Fruit fly (Drosophila melanogaster): ENCODE results near the gene CG5390.

Gene CG5390

dm6 chr2L:10266511-10266910, 39.9 kb downstream of the CG5390 start, which contains the start of gene CG4953:
Gene CG4953 (plus strand): TSS chr2L:10266703.
- no peak for TF ChIP-seq EcR (GFP tag; optimal IDR thresholded peaks at IDR 0.05)
- no peak for TF ChIP-seq CG4496 (GFP tag; IDR thresholded peaks at IDR 0.05)
- TF ChIP-seq Pif1B (GFP tag; optimal IDR thresholded peaks at IDR 0.05), result no peak
- no peak for TF ChIP-seq CG9948 (tag; optimal IDR thresholded peaks at IDR 0.05)
- TF ChIP-seq D1 (tag; optimal IDR thresholded peaks at IDR 0.05), result no peak
- no peak for TF ChIP-seq CG10348 (GFP tag; IDR thresholded peaks at IDR 0.05)
- no peak for TF ChIP-seq CG32121 (GFP tag; IDR thresholded peaks at IDR 0.05)

- TF ChIP-seq Pif1B (GFP tag; optimal IDR thresholded peaks at IDR 0.05), result no peak
- TF ChIP-seq rn (GFP tag; IDR thresholded peaks at IDR 0.05), result no peak
- TF ChIP-seq CG32121 (GFP tag; IDR thresholded peaks at IDR 0.05), result no peak
- TF ChIP-seq CG17806 (tag; optimal IDR thresholded peaks at IDR 0.05), result no peak
- no peak for TF ChIP-seq CG15710 (tag; optimal IDR thresholded peaks at IDR 0.05)
- TF ChIP-seq CG14655 (GFP tag; optimal IDR thresholded peaks at IDR 0.05), result no peak
- no peak for TF ChIP-seq D1 (tag; optimal IDR thresholded peaks at IDR 0.05)
- no peak for TF ChIP-seq Ets98B (GFP tag; IDR thresholded peaks at IDR 0.05)
These were observed 41.3 kb downstream of the CG5390 start, which contains the start of gene Mob3 for dm6 chr2L:10265129-10265528. Gene Mob3 (plus strand): TSS chr2L:10265336.

- no peak for TF ChIP-seq CG34367 (tag; optimal IDR thresholded peaks at IDR 0.05)
- no peak for TF ChIP-seq CG15710 (tag; optimal IDR thresholded peaks at IDR 0.05)
- TF ChIP-seq Snoo (tag; optimal IDR thresholded peaks at IDR 0.05), result peak; percentile 8
- no peak for TF ChIP-seq Pif1B (GFP tag; optimal IDR thresholded peaks at IDR 0.05)
- no peak for TF ChIP-seq D1 (tag; optimal IDR thresholded peaks at IDR 0.05)
- TF ChIP-seq CG10348 (GFP tag; IDR thresholded peaks at IDR 0.05), result no peak
- no peak for TF ChIP-seq Pif1A (GFP tag; optimal IDR thresholded peaks at IDR 0.05)
These were observed 42.4 kb downstream of the CG5390 start, which contains the start of gene REPTOR-BP for dm6 chr2L:10263830-10264634. Gene REPTOR-BP (plus strand): TSS chr2L:10264125.

- TF ChIP-seq CG13204 (GFP tag; optimal IDR thresholded peaks at IDR 0.05), result no peak
- peak; percentile 8 for TF ChIP-seq CG15710 (tag; optimal IDR thresholded peaks at IDR 0.05)
These were observed 43.0 kb downstream of the CG5390 start, which contains the start of gene Rsf1 for dm6 chr2L:10263343-10263744. Gene Rsf1 (minus strand): TSS chr2L:10263554.

dm6 chr2L:10261774-10262173, 44.6 kb downstream of the CG5390 start:
- TF ChIP-seq D1 (tag; optimal IDR thresholded peaks at IDR 0.05) (no peak), CG17806 (tag; optimal IDR thresholded peaks at IDR 0.05) (no peak), Ets98B (GFP tag; IDR thresholded peaks at IDR 0.05) (no peak), CG14655 (GFP tag; optimal IDR thresholded peaks at IDR 0.05) (no peak), Pif1A (GFP tag; optimal IDR thresholded peaks at IDR 0.05) (no peak), CG34367 (tag; optimal IDR thresholded peaks at IDR 0.05) (no peak), CG13204 (GFP tag; optimal IDR thresholded peaks at IDR 0.05) (no peak), rn (GFP tag; IDR thresholded peaks at IDR 0.05) (no peak), EcR (GFP tag; optimal IDR thresholded peaks at IDR 0.05) (no peak), CG8159 (tag; optimal IDR thresholded peaks at IDR 0.05) (no peak), gl (tag; optimal IDR thresholded peaks at IDR 0.05) (no peak), CG9948 (tag; optimal IDR thresholded peaks at IDR 0.05) (no peak), CG15710 (tag; optimal IDR thresholded peaks at IDR 0.05) (no peak)

dm6 chr2L:10260750-10261493, 45.5 kb downstream of the CG5390 start, which contains the start of gene Pten:
Gene Pten (minus strand): TSS chr2L:10261049.
- TF ChIP-seq gl (tag; optimal IDR thresholded peaks at IDR 0.05) (no peak), fd96Ca (GFP tag; IDR thresholded peaks at IDR 0.05) (no peak), CG8301 (tag; optimal IDR thresholded peaks at IDR 0.05) (peak; percentile 60), rn (GFP tag; IDR thresholded peaks at IDR 0.05) (no peak), CG32121 (GFP tag; IDR thresholded peaks at IDR 0.05) (peak; percentile 64), Pif1A (GFP tag; optimal IDR thresholded peaks at IDR 0.05) (peak; percentile 53), CG12605 (GFP tag; IDR thresholded peaks at IDR 0.05) (peak; percentile 74; the same call in 1 of the 2 replicates), D1 (tag; optimal IDR thresholded peaks at IDR 0.05) (no peak), CG10348 (GFP tag; IDR thresholded peaks at IDR 0.05) (no peak), CG4496 (GFP tag; IDR thresholded peaks at IDR 0.05) (no peak), CG34367 (tag; optimal IDR thresholded peaks at IDR 0.05) (no peak), CG9948 (tag; optimal IDR thresholded peaks at IDR 0.05) (peak; percentile 55), Ets98B (GFP tag; IDR thresholded peaks at IDR 0.05) (no peak; the same call in 1 of the 2 replicates), CG14655 (GFP tag; optimal IDR thresholded peaks at IDR 0.05) (no peak), Snoo (tag; optimal IDR thresholded peaks at IDR 0.05) (peak; percentile 16), EcR (GFP tag; optimal IDR thresholded peaks at IDR 0.05) (no peak), CG13204 (GFP tag; optimal IDR thresholded peaks at IDR 0.05) (no peak), Pif1B (GFP tag; optimal IDR thresholded peaks at IDR 0.05) (peak; percentile 14), CG15710 (tag; optimal IDR thresholded peaks at IDR 0.05) (peak; percentile 23), CG8159 (tag; optimal IDR thresholded peaks at IDR 0.05) (no peak), CG17806 (tag; optimal IDR thresholded peaks at IDR 0.05) (peak; percentile 49)
